Fruit fly (Drosophila melanogaster): ENCODE measurements around the gene Desat2.

Desat2 gene

dm6 chr3R:12451376-12451775, 15.3 kb downstream of the Desat2 start:
- peak; percentile 23 for TF ChIP-seq CG3032 (tag; optimal IDR thresholded peaks at IDR 0.05)
- peak; percentile 71 for TF ChIP-seq CG15336 (GFP tag; IDR thresholded peaks at IDR 0.05)
- TF ChIP-seq lz (GFP tag; optimal IDR thresholded peaks at IDR 0.05): no peak
- peak; percentile 32; the same call in 1 of the 2 replicates for TF ChIP-seq Gug (GFP tag; IDR thresholded peaks at IDR 0.05)
- TF ChIP-seq CG8632 (GFP tag; optimal IDR thresholded peaks at IDR 0.05): peak; percentile 29
- peak; percentile 53; the same call in 2 of the 3 replicates for TF ChIP-seq CG8119 (GFP tag; IDR thresholded peaks at IDR 0.05)
- peak; percentile 17 for TF ChIP-seq spab (GFP tag; optimal IDR thresholded peaks at IDR 0.05)
- TF ChIP-seq CG32006 (GFP tag; optimal IDR thresholded peaks at IDR 0.05): peak; percentile 58
- peak; percentile 3 for TF ChIP-seq esn (GFP tag; optimal IDR thresholded peaks at IDR 0.05)
- peak; percentile 7 for TF ChIP-seq Ets96B (tag; optimal IDR thresholded peaks at IDR 0.05)
- TF ChIP-seq CG6854 (GFP tag; optimal IDR thresholded peaks at IDR 0.05): no peak
- peak; percentile 51 for TF ChIP-seq svp (GFP tag)
- TF ChIP-seq CG8319 (GFP tag; optimal IDR thresholded peaks at IDR 0.05): peak; percentile 14
- TF ChIP-seq CG7368 (GFP tag; optimal IDR thresholded peaks at IDR 0.05): no peak
- peak; percentile 70 for TF ChIP-seq CG6163 (GFP tag; IDR thresholded peaks at IDR 0.05)
- TF ChIP-seq CG3919 (GFP tag; optimal IDR thresholded peaks at IDR 0.05): peak; percentile 30
- peak; percentile 6 for TF ChIP-seq CG11762 (GFP tag; optimal IDR thresholded peaks at IDR 0.05; ENCODE audit: insufficient read depth)
- TF ChIP-seq dsx (GFP tag; optimal IDR thresholded peaks at IDR 0.05; ENCODE audit: poor library complexity, severe bottlenecking): no peak
- TF ChIP-seq CG31627 (GFP tag; optimal IDR thresholded peaks at IDR 0.05): peak; percentile 5
- peak; percentile 50; the same call in 1 of the 2 replicates for TF ChIP-seq CG11294 (GFP tag; IDR thresholded peaks at IDR 0.05)
- peak; percentile 53 for TF ChIP-seq OdsH (GFP tag; optimal IDR thresholded peaks at IDR 0.05)
- TF ChIP-seq acj6 (GFP tag; optimal IDR thresholded peaks at IDR 0.05): no peak
- peak; percentile 30 for TF ChIP-seq net (GFP tag; optimal IDR thresholded peaks at IDR 0.05)
- TF ChIP-seq CG1621 (tag; optimal IDR thresholded peaks at IDR 0.05): no peak
- TF ChIP-seq CG10669 (GFP tag; optimal IDR thresholded peaks at IDR 0.05): no peak
- TF ChIP-seq eg (GFP tag; IDR thresholded peaks at IDR 0.05): peak; percentile 65; the same call in 1 of the 3 replicates
- TF ChIP-seq CG11902 (GFP tag; optimal IDR thresholded peaks at IDR 0.05): peak; percentile 24
- peak; percentile 76 for TF ChIP-seq Eip78C (GFP tag)
- no peak for TF ChIP-seq CG6792 (GFP tag; optimal IDR thresholded peaks at IDR 0.05)

dm6 chr3R:12451888-12452514, 16.0 kb downstream of the Desat2 start, which contains the start of gene CG5509:
TSS of gene CG5509 (plus strand) at chr3R:12452464.
- TF ChIP-seq eg (GFP tag; IDR thresholded peaks at IDR 0.05) (peak; percentile 52; the same call in 2 of the 3 replicates), dsx (GFP tag; optimal IDR thresholded peaks at IDR 0.05; ENCODE audit: poor library complexity, severe bottlenecking) (peak; percentile 28), spab (GFP tag; optimal IDR thresholded peaks at IDR 0.05) (no peak), CG7368 (GFP tag; optimal IDR thresholded peaks at IDR 0.05) (no peak), CG34406 (GFP tag; optimal IDR thresholded peaks at IDR 0.05) (no peak), Lpt (GFP tag; optimal IDR thresholded peaks at IDR 0.05) (no peak), Hr38 (GFP tag; optimal IDR thresholded peaks at IDR 0.05) (no peak), cyc (GFP tag; optimal IDR thresholded peaks at IDR 0.05) (no peak), acj6 (GFP tag; optimal IDR thresholded peaks at IDR 0.05) (no peak), fd59A (GFP tag; optimal IDR thresholded peaks at IDR 0.05) (no peak), CG15336 (GFP tag; IDR thresholded peaks at IDR 0.05) (peak; percentile 29; the same call in 1 of the 2 replicates), Eip78C (GFP tag) (peak; percentile 22)

- TF ChIP-seq Hr38 (GFP tag; optimal IDR thresholded peaks at IDR 0.05): no peak
- TF ChIP-seq svp (GFP tag): no peak
- TF ChIP-seq spab (GFP tag; optimal IDR thresholded peaks at IDR 0.05): no peak
- TF ChIP-seq cyc (GFP tag; optimal IDR thresholded peaks at IDR 0.05): no peak
- no peak for TF ChIP-seq CG7368 (GFP tag; optimal IDR thresholded peaks at IDR 0.05)
Measured at dm6 chr3R:12454492-12454891, 18.4 kb downstream of the Desat2 start.

- TF ChIP-seq esn (GFP tag; optimal IDR thresholded peaks at IDR 0.05) (peak; percentile 27), Ets96B (tag; optimal IDR thresholded peaks at IDR 0.05) (no peak)
Measured at dm6 chr3R:12456370-12456940, 20.4 kb downstream of the Desat2 start, which contains the start of gene trus. TSS of gene trus (plus strand) at chr3R:12456573.
